Worm (Caenorhabditis elegans) whole organism, early embryonic: Measurements from ENCODE around the gene ctf-18.

ENCODE experiments used
- F13C5.2 ChIP-seq: sonication (generic microtip); optimal IDR thresholded peaks from 2 replicates; lab custom pipeline; 2017; ENCODE audit warnings: mild to moderate bottlenecking, missing genetic modification characterization, inconsistent platforms, missing compliant biosample characterization
- ama-1 ChIP-seq: fragments of 150-350 bp; optimal IDR thresholded peaks from 2 replicates; lab custom pipeline; 2014
- ceh-36 ChIP-seq: sonication (generic microtip); optimal IDR thresholded peaks from 2 replicates; lab custom pipeline; 2016; ENCODE audit warnings: missing genetic modification characterization, inconsistent platforms, missing compliant biosample characterization
- ets-7 ChIP-seq: sonication (generic microtip); optimal IDR thresholded peaks from 2 replicates; lab custom pipeline; 2016; ENCODE audit warnings: missing genotype, missing genetic modification characterization, missing compliant biosample characterization
- flt-1 ChIP-seq: fragments of 200-800 bp; sonication (Bioruptor generic); IDR thresholded peaks from 2 replicates; pipeline ENCODE4 v1.3.6; 2022; ENCODE audit warnings: missing genetic modification characterization, missing compliant biosample characterization
- hmbx-1 ChIP-seq: sonication (generic microtip); optimal IDR thresholded peaks from 2 replicates; lab custom pipeline; 2016; ENCODE audit warnings: mild to moderate bottlenecking, missing genetic modification characterization, missing compliant biosample characterization
- hmg-4 ChIP-seq: fragments of 200-800 bp; sonication (Bioruptor generic); optimal IDR thresholded peaks from 2 replicates; lab custom pipeline; 2018; ENCODE audit warnings: mild to moderate bottlenecking, missing genetic modification characterization, missing compliant biosample characterization
- pes-1 ChIP-seq: fragments of 200-800 bp; sonication (Bioruptor generic); IDR thresholded peaks from 2 replicates; pipeline ENCODE4 v1.3.6; 2022; ENCODE audit warnings: missing genetic modification reagents, missing genetic modification characterization, missing compliant biosample characterization
- scrt-1 ChIP-seq: fragments of 200-800 bp; sonication (Bioruptor generic); IDR thresholded peaks from 2 replicates; pipeline ENCODE4 v1.3.6; 2022; ENCODE audit warnings: missing genetic modification characterization, missing compliant biosample characterization
- sea-1 ChIP-seq: fragments of 200-800 bp; sonication (Bioruptor generic); conservative IDR thresholded peaks from 2 replicates; pipeline ENCODE4 v1.3.6; 2022; ENCODE audit warnings: missing genetic modification characterization, missing compliant biosample characterization
- tbx-11 ChIP-seq: fragments of 200-800 bp; sonication (Bioruptor generic); IDR thresholded peaks from 2 replicates; pipeline ENCODE4 v1.3.6; 2022; ENCODE audit warnings: missing genetic modification characterization, missing compliant biosample characterization
- tbx-37 ChIP-seq: fragments of 200-800 bp; sonication (Bioruptor generic); conservative IDR thresholded peaks from 2 replicates; pipeline ENCODE4 v1.3.6; 2022; ENCODE audit warnings: missing genetic modification reagents, missing genetic modification characterization, missing compliant biosample characterization
- tra-4 ChIP-seq: sonication (generic microtip); optimal IDR thresholded peaks from 2 replicates; lab custom pipeline; 2017; ENCODE audit warnings: missing genetic modification characterization, missing compliant biosample characterization

- no peak for TF ChIP-seq ets-7 (tag; lab: Kevin White, UChicago)
- TF ChIP-seq flt-1 (GFP tag; lab: Robert Waterston, UW), result no peak
- no peak for TF ChIP-seq scrt-1 (GFP tag; lab: Robert Waterston, UW)
- no peak for TF ChIP-seq ceh-36 (tag; lab: Kevin White, UChicago)
- TF ChIP-seq pes-1 (GFP tag; lab: Robert Waterston, UW), result no peak
- no peak for TF ChIP-seq tbx-11 (GFP tag; lab: Robert Waterston, UW)
- TF ChIP-seq ama-1 (lab: Kevin White, UChicago), result no peak
- no peak for TF ChIP-seq hmg-4
- no peak for TF ChIP-seq tbx-37
- no peak for TF ChIP-seq sea-1
- TF ChIP-seq hmbx-1 (tag; lab: Kevin White, UChicago), result no peak
- TF ChIP-seq tra-4 (tag; lab: Kevin White, UChicago), result no peak
- TF ChIP-seq F13C5.2 (tag; lab: Kevin White, UChicago), result no peak
These were observed 18.0 kb upstream of the ctf-18 start for ce11 chrIV:10144487-10144886.
